Worm (Caenorhabditis elegans): ENCODE data around the gene ran-2.

The ran-2 gene

DNA sequence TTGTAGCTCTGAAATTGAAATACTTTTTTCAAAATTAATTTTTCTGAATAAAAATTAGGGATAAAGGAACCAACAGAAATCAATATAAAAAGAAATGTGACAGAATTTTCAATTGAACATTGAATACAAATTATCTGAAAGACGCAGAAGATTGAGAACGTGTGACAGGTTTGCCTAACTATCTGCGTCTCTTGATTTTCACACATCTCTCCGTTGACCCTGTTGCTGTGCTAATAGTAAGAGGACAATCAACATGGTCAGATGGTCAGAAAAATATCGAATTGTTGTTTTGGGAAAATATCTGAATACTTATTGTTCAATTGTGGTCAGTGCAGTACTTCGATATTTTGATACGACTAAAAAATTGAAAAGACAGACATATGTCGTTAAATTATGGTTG is 21.7 kb upstream of the ran-2 start, which contains the start of gene ZK688.7:
TSS of gene ZK688.7 (minus strand) at position 14 of the 400 bp plus-strand sequence.
- TF ChIP-seq mxl-3 (GFP tag; optimal IDR thresholded peaks at IDR 0.05) = peak; percentile 31
- TF ChIP-seq nhr-25 (tag; optimal IDR thresholded peaks at IDR 0.05; ENCODE audit: borderline replicate concordance, insufficient read depth) = no peak
- no peak for TF ChIP-seq dmd-9 (GFP tag; IDR thresholded peaks at IDR 0.05)
- TF ChIP-seq lin-1 (GFP tag; IDR thresholded peaks at IDR 0.05) = no peak
- no peak for TF ChIP-seq aly-2 (tag; optimal IDR thresholded peaks at IDR 0.05)
- no peak for TF ChIP-seq mes-2 (tag; optimal IDR thresholded peaks at IDR 0.05; ENCODE audit: poor library complexity, severe bottlenecking)
- no peak for TF ChIP-seq R02D3.7 (tag; optimal IDR thresholded peaks at IDR 0.05)
- peak; percentile 56 for TF ChIP-seq hlh-11 (tag; optimal IDR thresholded peaks at IDR 0.05)
- TF ChIP-seq dve-1 (tag; optimal IDR thresholded peaks at IDR 0.05; ENCODE audit: insufficient read depth) = peak; percentile 60
- no peak for TF ChIP-seq set-16 (GFP tag; IDR thresholded peaks at IDR 0.05)
- no peak for TF ChIP-seq F26F4.8 (GFP tag; conservative IDR thresholded peaks at IDR 0.05)
- no peak for TF ChIP-seq nhr-11 (tag; optimal IDR thresholded peaks at IDR 0.05)
- TF ChIP-seq nhr-6 (tag; optimal IDR thresholded peaks at IDR 0.05) = no peak
- no peak for TF ChIP-seq unc-130 (GFP tag; optimal IDR thresholded peaks at IDR 0.05)
- no peak for TF ChIP-seq daf-16 (GFP tag; optimal IDR thresholded peaks at IDR 0.05)
- TF ChIP-seq daf-16 (tag; optimal IDR thresholded peaks at IDR 0.05) = peak; percentile 84
- TF ChIP-seq T26A8.4 (GFP tag; IDR thresholded peaks at IDR 0.05) = no peak
- TF ChIP-seq Y105C5A.15 (GFP tag; IDR thresholded peaks at IDR 0.05) = no peak
- no peak for TF ChIP-seq daf-8 (GFP tag; IDR thresholded peaks at IDR 0.05)
- no peak for TF ChIP-seq F10B5.3 (tag; optimal IDR thresholded peaks at IDR 0.05)
- TF ChIP-seq unc-39 (tag; optimal IDR thresholded peaks at IDR 0.05) = no peak
- no peak for TF ChIP-seq zag-1 (tag; optimal IDR thresholded peaks at IDR 0.05)
- no peak for TF ChIP-seq pha-4 (GFP tag; IDR thresholded peaks at IDR 0.05)
- no peak for TF ChIP-seq pha-4 (tag; optimal IDR thresholded peaks at IDR 0.05)
- TF ChIP-seq tag-97 (GFP tag; IDR thresholded peaks at IDR 0.05) = no peak
- no peak for TF ChIP-seq zfp-3 (GFP tag; conservative IDR thresholded peaks at IDR 0.05)
- TF ChIP-seq mdl-1 (tag; optimal IDR thresholded peaks at IDR 0.05) = peak in 1 of 2 experiments; percentile 47
- TF ChIP-seq lsy-2 (tag; optimal IDR thresholded peaks at IDR 0.05) = peak in 1 of 2 experiments; percentile 29
- TF ChIP-seq madf-5 (GFP tag; IDR thresholded peaks at IDR 0.05) = no peak
- peak; percentile 60 for TF ChIP-seq nhr-28 (tag; optimal IDR thresholded peaks at IDR 0.05)
- no peak for TF ChIP-seq skn-1 (tag; optimal IDR thresholded peaks at IDR 0.05)
- no peak for TF ChIP-seq mdt-29 (GFP tag; IDR thresholded peaks at IDR 0.05)
- no peak for TF ChIP-seq Y5F2A.4 (GFP tag; optimal IDR thresholded peaks at IDR 0.05)
- no peak for TF ChIP-seq zip-2 (tag; optimal IDR thresholded peaks at IDR 0.05)
- TF ChIP-seq mxl-2 (GFP tag; conservative IDR thresholded peaks at IDR 0.05) = no peak
- peak; percentile 2 for TF ChIP-seq T20F7.1 (GFP tag; optimal IDR thresholded peaks at IDR 0.05)
- peak; percentile 86 for TF ChIP-seq hlh-30 (tag; optimal IDR thresholded peaks at IDR 0.05; ENCODE audit: insufficient read depth)
- no peak for TF ChIP-seq fkh-10 (GFP tag; optimal IDR thresholded peaks at IDR 0.05)
- no peak for TF ChIP-seq saeg-2 (GFP tag; IDR thresholded peaks at IDR 0.05)
- TF ChIP-seq unc-62 (GFP tag; optimal IDR thresholded peaks at IDR 0.05 in 1 of 2) = peak in 1 of 2 experiments; percentile 87
- no peak for TF ChIP-seq unc-62 (tag; optimal IDR thresholded peaks at IDR 0.05)
- no peak for TF ChIP-seq ZK546.5 (tag; optimal IDR thresholded peaks at IDR 0.05)
- TF ChIP-seq spr-1 (tag; optimal IDR thresholded peaks at IDR 0.05) = no peak
- no peak for TF ChIP-seq hif-1 (tag; optimal IDR thresholded peaks at IDR 0.05)
- no peak for TF ChIP-seq nhr-237 (tag; optimal IDR thresholded peaks at IDR 0.05)
- TF ChIP-seq ceh-82 (tag; optimal IDR thresholded peaks at IDR 0.05) = no peak
- TF ChIP-seq F44E2.7 (GFP tag; IDR thresholded peaks at IDR 0.05) = no peak
